Worm (Caenorhabditis elegans) whole organism, L2 larva: ENCODE data around the gene srw-140.

Experiments used
- R02D3.7 ChIP-seq: fragments of 150-350 bp; optimal IDR thresholded peaks from 2 replicates; lab custom pipeline; 2014; ENCODE audit warnings: missing biosample characterization, missing genetic modification characterization
- ZK546.5 ChIP-seq: sonication (generic microtip); optimal IDR thresholded peaks from 2 replicates; lab custom pipeline; 2017; ENCODE audit warnings: missing biosample characterization, missing genetic modification characterization
- aly-2 ChIP-seq: fragments of 150-350 bp; optimal IDR thresholded peaks from 2 replicates; lab custom pipeline; 2014; ENCODE audit warnings: missing biosample characterization, missing genetic modification characterization
- crh-2 ChIP-seq: sonication (generic microtip); optimal IDR thresholded peaks from 2 replicates; lab custom pipeline; 2017; ENCODE audit warnings: missing biosample characterization, missing genetic modification characterization
- elt-1 ChIP-seq: fragments of 150-350 bp; optimal IDR thresholded peaks from 2 replicates; lab custom pipeline; 2014; ENCODE audit warnings: missing biosample characterization, missing genetic modification characterization
- mab-5 ChIP-seq: fragments of 150-350 bp; optimal IDR thresholded peaks from 2 replicates; lab custom pipeline; 2014; ENCODE audit warnings: missing biosample characterization, missing genetic modification characterization
- nhr-237 ChIP-seq: fragments of 150-350 bp; optimal IDR thresholded peaks from 2 replicates; lab custom pipeline; 2014; ENCODE audit warnings: missing biosample characterization, missing genetic modification characterization
- sma-3 ChIP-seq: sonication (generic microtip); optimal IDR thresholded peaks from 2 replicates; lab custom pipeline; 2016; ENCODE audit warnings: missing genetic modification reagents, missing genetic modification characterization, missing compliant biosample characterization
- unc-39 ChIP-seq: fragments of 150-350 bp; optimal IDR thresholded peaks from 2 replicates; lab custom pipeline; 2014; ENCODE audit warnings: missing biosample characterization, missing genetic modification characterization

ce11 chrV:5192501-5192900, 27.0 kb downstream of the srw-140 start, which contains the start of gene C03A7.13:
- TF ChIP-seq sma-3 (no peak), nhr-237 (tag; lab: Kevin White, UChicago) (no peak), aly-2 (no peak), mab-5 (tag; lab: Kevin White, UChicago) (no peak), unc-39 (no peak), R02D3.7 (tag; lab: Kevin White, UChicago) (no peak), elt-1 (tag; lab: Kevin White, UChicago) (no peak), crh-2 (tag; lab: Kevin White, UChicago) (no peak), ZK546.5 (no peak)
